Comparison of ENCODE assay signal across 4 worm cellular contexts in genomic region chrX:15849397-15849935, ce11.
A peak's percentile ranks its signal among the peaks of the same experiment; 100 is the strongest.
TF ChIP-seq lines count a peak whose summit lies in the region.

TSS of gene acl-1 (plus strand) at chrX:15849885.

TF ChIP-seq in whole organism, L2 larva, 48 proteins besides CTCF, POLR2A, EP300 and RAD21 (continues in another document):
- TF ChIP-seq F13H6.1 (tag; optimal IDR thresholded peaks at IDR 0.05; lab: Kevin White, UChicago) (peak; percentile 85), unc-55 (GFP tag; optimal IDR thresholded peaks at IDR 0.05; lab: Kevin White, UChicago) (peak; percentile 86), crh-2 (tag; optimal IDR thresholded peaks at IDR 0.05; lab: Kevin White, UChicago) (peak; percentile 83), elt-3 (tag; optimal IDR thresholded peaks at IDR 0.05; lab: Kevin White, UChicago) (no peak), lin-13 (GFP tag; optimal IDR thresholded peaks at IDR 0.05; lab: Kevin White, UChicago) (peak; percentile 72), zag-1 (tag; optimal IDR thresholded peaks at IDR 0.05; lab: Kevin White, UChicago) (no peak), nhr-11 (tag; optimal IDR thresholded peaks at IDR 0.05; lab: Kevin White, UChicago) (no peak), dmd-4 (tag; optimal IDR thresholded peaks at IDR 0.05; lab: Kevin White, UChicago) (no peak), alr-1 (tag; optimal IDR thresholded peaks at IDR 0.05; lab: Kevin White, UChicago) (no peak), Y55F3AM.14 (GFP tag; optimal IDR thresholded peaks at IDR 0.05; lab: Kevin White, UChicago) (peak; percentile 33), ztf-11 (tag; optimal IDR thresholded peaks at IDR 0.05; lab: Kevin White, UChicago) (no peak), peb-1 (tag; optimal IDR thresholded peaks at IDR 0.05; lab: Kevin White, UChicago) (no peak), nhr-77 (tag; optimal IDR thresholded peaks at IDR 0.05; lab: Kevin White, UChicago) (peak; percentile 35), C34F6.9 (tag; optimal IDR thresholded peaks at IDR 0.05; lab: Kevin White, UChicago) (peak; percentile 82), skn-1 (tag; optimal IDR thresholded peaks at IDR 0.05; lab: Kevin White, UChicago) (peak; percentile 35), blmp-1 (tag; optimal IDR thresholded peaks at IDR 0.05; lab: Kevin White, UChicago; ENCODE audit: insufficient read depth) (peak; percentile 60), mdl-1 (tag; optimal IDR thresholded peaks at IDR 0.05; lab: Kevin White, UChicago) (peak in 1 of 2 experiments; percentile 21), egl-27 (tag; optimal IDR thresholded peaks at IDR 0.05; lab: Kevin White, UChicago) (no peak), nhr-129 (tag; optimal IDR thresholded peaks at IDR 0.05; lab: Kevin White, UChicago) (peak; percentile 78), sma-3 (GFP tag; optimal IDR thresholded peaks at IDR 0.05; lab: Kevin White, UChicago) (peak; percentile 88), lin-39 (tag; optimal IDR thresholded peaks at IDR 0.05; lab: Kevin White, UChicago) (no peak), unc-39 (tag; optimal IDR thresholded peaks at IDR 0.05; lab: Kevin White, UChicago) (no peak), lin-11 (tag; optimal IDR thresholded peaks at IDR 0.05; lab: Kevin White, UChicago) (peak; percentile 30)

TF ChIP-seq in whole organism, L4 larva, 104 proteins besides CTCF, POLR2A, EP300 and RAD21 (continues in another document):
- peak; percentile 77 for TF ChIP-seq dmd-9 (GFP tag; IDR thresholded peaks at IDR 0.05; lab: Robert Waterston, UW)
- TF ChIP-seq rbr-2 (tag; optimal IDR thresholded peaks at IDR 0.05; lab: Kevin White, UChicago), result peak; percentile 84
- peak; percentile 73 for TF ChIP-seq fkh-10 (GFP tag; optimal IDR thresholded peaks at IDR 0.05; lab: Kevin White, UChicago)
- no peak for TF ChIP-seq mdt-29 (GFP tag; IDR thresholded peaks at IDR 0.05; lab: Robert Waterston, UW)
- TF ChIP-seq madf-9 (GFP tag; conservative IDR thresholded peaks at IDR 0.05; lab: Robert Waterston, UW), result 0 out of 2 replicates have a peak, but pooled peaks have one; percentile 33
- no peak for TF ChIP-seq egl-43 (GFP tag; IDR thresholded peaks at IDR 0.05; lab: Robert Waterston, UW)
- TF ChIP-seq spr-1 (tag; optimal IDR thresholded peaks at IDR 0.05; lab: Kevin White, UChicago), result peak; percentile 35
- no peak for TF ChIP-seq lir-3 (tag; optimal IDR thresholded peaks at IDR 0.05; lab: Kevin White, UChicago)
- TF ChIP-seq lin-15B (tag; optimal IDR thresholded peaks at IDR 0.05; lab: Kevin White, UChicago), result peak; percentile 47
- TF ChIP-seq nhr-76 (tag; optimal IDR thresholded peaks at IDR 0.05; lab: Kevin White, UChicago), result no peak
- peak; percentile 14 for TF ChIP-seq lin-13 (GFP tag; optimal IDR thresholded peaks at IDR 0.05; lab: Kevin White, UChicago)
- TF ChIP-seq fos-1 (tag; optimal IDR thresholded peaks at IDR 0.05; lab: Kevin White, UChicago), result no peak
- no peak for TF ChIP-seq jun-1 (tag; optimal IDR thresholded peaks at IDR 0.05; lab: Kevin White, UChicago)
- peak; percentile 11 for TF ChIP-seq nhr-77 (tag; optimal IDR thresholded peaks at IDR 0.05; lab: Kevin White, UChicago)
- TF ChIP-seq hif-1 (tag; optimal IDR thresholded peaks at IDR 0.05; lab: Kevin White, UChicago), result peak in 1 of 2 experiments; percentile 85
- no peak for TF ChIP-seq zfp-3 (GFP tag; conservative IDR thresholded peaks at IDR 0.05; lab: Robert Waterston, UW)
- TF ChIP-seq pha-4 (GFP tag; IDR thresholded peaks at IDR 0.05; lab: Robert Waterston, UW), result no peak
- no peak for TF ChIP-seq pha-4 (tag; optimal IDR thresholded peaks at IDR 0.05; lab: Kevin White, UChicago)
- no peak for TF ChIP-seq zfp-2 (tag; optimal IDR thresholded peaks at IDR 0.05; lab: Kevin White, UChicago)
- TF ChIP-seq snpc-1.2 (GFP tag; IDR thresholded peaks at IDR 0.05; lab: Robert Waterston, UW), result no peak
- TF ChIP-seq dmd-6 (GFP tag; IDR thresholded peaks at IDR 0.05; lab: Robert Waterston, UW), result peak; percentile 31; the same call in 1 of the 2 replicates
- peak; percentile 69 for TF ChIP-seq mep-1 (tag; optimal IDR thresholded peaks at IDR 0.05; lab: Kevin White, UChicago)
- TF ChIP-seq unc-39 (tag; optimal IDR thresholded peaks at IDR 0.05; lab: Kevin White, UChicago), result no peak
- TF ChIP-seq hlh-11 (tag; optimal IDR thresholded peaks at IDR 0.05; lab: Kevin White, UChicago), result peak; percentile 65

TF ChIP-seq in whole organism, late embryonic, 69 proteins besides CTCF, POLR2A, EP300 and RAD21 (continues in another document):
- TF ChIP-seq hlh-15 (tag; optimal IDR thresholded peaks at IDR 0.05; lab: Kevin White, UChicago) (no peak), ceh-24 (tag; optimal IDR thresholded peaks at IDR 0.05; lab: Kevin White, UChicago) (no peak), nhr-232 (tag; optimal IDR thresholded peaks at IDR 0.05; lab: Kevin White, UChicago) (no peak), ceh-14 (tag; optimal IDR thresholded peaks at IDR 0.05; lab: Kevin White, UChicago) (peak; percentile 47), ceh-22 (tag; optimal IDR thresholded peaks at IDR 0.05; lab: Kevin White, UChicago) (no peak), ceh-9 (tag; optimal IDR thresholded peaks at IDR 0.05; lab: Kevin White, UChicago) (no peak), tbx-2 (tag; optimal IDR thresholded peaks at IDR 0.05; lab: Kevin White, UChicago) (peak; percentile 72), sdc-2 (tag; optimal IDR thresholded peaks at IDR 0.05; lab: Kevin White, UChicago) (peak; percentile 77), F13H6.1 (tag; optimal IDR thresholded peaks at IDR 0.05; lab: Kevin White, UChicago) (peak; percentile 44), odd-2 (tag; optimal IDR thresholded peaks at IDR 0.05; lab: Kevin White, UChicago) (no peak), ahr-1 (tag; optimal IDR thresholded peaks at IDR 0.05; lab: Kevin White, UChicago) (no peak), unc-86 (tag; optimal IDR thresholded peaks at IDR 0.05; lab: Kevin White, UChicago) (no peak), ceh-30 (tag; optimal IDR thresholded peaks at IDR 0.05; lab: Kevin White, UChicago) (no peak), dve-1 (tag; optimal IDR thresholded peaks at IDR 0.05; lab: Kevin White, UChicago) (no peak), hlh-30 (tag; optimal IDR thresholded peaks at IDR 0.05; lab: Kevin White, UChicago; ENCODE audit: insufficient read depth) (no peak), elt-2 (tag; optimal IDR thresholded peaks at IDR 0.05; lab: Kevin White, UChicago) (no peak), T23F11.4 (GFP tag; optimal IDR thresholded peaks at IDR 0.05; lab: Kevin White, UChicago) (no peak), ceh-19 (GFP tag; optimal IDR thresholded peaks at IDR 0.05; lab: Kevin White, UChicago) (no peak), pag-3 (tag; optimal IDR thresholded peaks at IDR 0.05; lab: Kevin White, UChicago; ENCODE audit: borderline replicate concordance) (no peak), pax-1 (tag; optimal IDR thresholded peaks at IDR 0.05; lab: Kevin White, UChicago) (no peak), K09A11.1 (tag; optimal IDR thresholded peaks at IDR 0.05; lab: Kevin White, UChicago; ENCODE audit: insufficient read depth) (no peak), sox-4 (tag; optimal IDR thresholded peaks at IDR 0.05; lab: Kevin White, UChicago) (no peak), nhr-11 (tag; optimal IDR thresholded peaks at IDR 0.05; lab: Kevin White, UChicago) (no peak), eyg-1 (tag; optimal IDR thresholded peaks at IDR 0.05; lab: Kevin White, UChicago) (no peak), npax-4 (tag; optimal IDR thresholded peaks at IDR 0.05; lab: Kevin White, UChicago) (no peak), unc-42 (tag; optimal IDR thresholded peaks at IDR 0.05; lab: Kevin White, UChicago) (peak; percentile 87), ztf-16 (tag; optimal IDR thresholded peaks at IDR 0.05; lab: Kevin White, UChicago) (peak; percentile 28)

TF ChIP-seq in whole organism, mixed stage, embryonic, 35 proteins besides CTCF, POLR2A, EP300 and RAD21:
- TF ChIP-seq mep-1 (tag; optimal IDR thresholded peaks at IDR 0.05; lab: Kevin White, UChicago) (peak; percentile 42), lin-32 (GFP tag; optimal IDR thresholded peaks at IDR 0.05; lab: Kevin White, UChicago) (no peak), ces-1 (GFP tag; optimal IDR thresholded peaks at IDR 0.05; lab: Kevin White, UChicago) (peak; percentile 84), nhr-237 (tag; optimal IDR thresholded peaks at IDR 0.05; lab: Kevin White, UChicago) (peak; percentile 74), ceh-83 (GFP tag; optimal IDR thresholded peaks at IDR 0.05; lab: Kevin White, UChicago) (peak; percentile 41), blmp-1 (tag; optimal IDR thresholded peaks at IDR 0.05; lab: Kevin White, UChicago) (no peak), sptf-1 (tag; optimal IDR thresholded peaks at IDR 0.05; lab: Kevin White, UChicago) (peak; percentile 41), ceh-39 (tag; optimal IDR thresholded peaks at IDR 0.05; lab: Kevin White, UChicago) (peak; percentile 13), hlh-1 (tag; optimal IDR thresholded peaks at IDR 0.05; lab: Kevin White, UChicago) (peak; percentile 20), lsy-2 (tag; optimal IDR thresholded peaks at IDR 0.05; lab: Kevin White, UChicago) (peak; percentile 74), pha-4 (tag; optimal IDR thresholded peaks at IDR 0.05; lab: Kevin White, UChicago) (no peak)
